Worm (Caenorhabditis elegans) whole organism, L4 larva: ENCODE data around the gene F36H1.12.

Experiments used
- F49E8.2 ChIP-seq: sonication (generic microtip); optimal IDR thresholded peaks from 2 replicates; lab custom pipeline; 2016; ENCODE audit warnings: missing compliant biosample characterization, mild to moderate bottlenecking, missing genetic modification characterization, borderline replicate concordance
- R02D3.7 ChIP-seq: fragments of 150-350 bp; sonication (generic microtip); optimal IDR thresholded peaks from 3 replicates; lab custom pipeline; 2014; ENCODE audit warnings: missing biosample characterization, missing genetic modification characterization
- ZK546.5 ChIP-seq, 2 experiments: sonication (generic microtip); optimal IDR thresholded peaks; 2 replicates each; lab custom pipeline; 2017; ENCODE audit warnings: missing biosample characterization in 2 of 2, missing genetic modification characterization in 2 of 2
- aha-1 ChIP-seq: fragments of 150-350 bp; peaks from one replicate; lab custom pipeline; 2014; ENCODE audit warnings: missing biosample characterization, missing genetic modification characterization
- ctbp-1 ChIP-seq: fragments of 200-800 bp; sonication (Bioruptor generic); IDR thresholded peaks from 2 replicates; pipeline ENCODE4 v1.3.6; 2022; ENCODE audit warnings: missing genetic modification reagents, missing genetic modification characterization, missing compliant biosample characterization
- fos-1 ChIP-seq: fragments of 150-350 bp; optimal IDR thresholded peaks from 2 replicates; lab custom pipeline; 2014; ENCODE audit warnings: missing biosample characterization, missing genetic modification characterization
- hlh-30 ChIP-seq: sonication (generic microtip); optimal IDR thresholded peaks from 2 replicates; lab custom pipeline; 2017; ENCODE audit warnings: antibody characterized with exemption, mild to moderate bottlenecking, missing genetic modification characterization, missing compliant biosample characterization; ENCODE audit not compliant: insufficient read depth
- mdl-1 ChIP-seq, 2 experiments: fragments of 150-350 bp in 1 of 2; sonication (generic microtip) in 1 of 2; optimal IDR thresholded peaks; 2 replicates each; lab custom pipeline; 2014 to 2017; ENCODE audit warnings: missing biosample characterization in 2 of 2, missing genetic modification characterization in 2 of 2
- mep-1 ChIP-seq: fragments of 150-350 bp; sonication (generic microtip); optimal IDR thresholded peaks from 3 replicates; lab custom pipeline; 2014; ENCODE audit warnings: missing biosample characterization, missing genetic modification characterization
- nhr-77 ChIP-seq: fragments of 150-350 bp; optimal IDR thresholded peaks from 2 replicates; lab custom pipeline; 2014; ENCODE audit warnings: missing biosample characterization, missing genetic modification characterization
- pqm-1 ChIP-seq: sonication (generic microtip); optimal IDR thresholded peaks from 2 replicates; lab custom pipeline; 2017; ENCODE audit warnings: missing biosample characterization, missing genetic modification characterization
- unc-62 ChIP-seq, 3 experiments: fragments of 150-350 bp in 1 of 3; sonication (generic microtip); optimal IDR thresholded peaks in 2 of 3; peaks in 1 of 3; 1 replicate in 1 of 3; 2 replicates in 2 of 3; lab custom pipeline; 2014 to 2017; ENCODE audit warnings: missing biosample characterization in 3 of 3, missing genetic modification characterization in 3 of 3, missing genetic modification reagents in 3 of 3, missing genotype in 1 of 3

ce11 chrIV:11068314-11068713, 14.8 kb upstream of the F36H1.12 start:
- peak; percentile 57 for TF ChIP-seq hlh-30 (tag; lab: Kevin White, UChicago)
- no peak for TF ChIP-seq mdl-1 (tag; optimal IDR thresholded peaks at IDR 0.05; lab: Kevin White, UChicago)
- TF ChIP-seq nhr-77 (tag; lab: Kevin White, UChicago) = no peak
- TF ChIP-seq F49E8.2 (tag; lab: Kevin White, UChicago) = no peak
- TF ChIP-seq R02D3.7 (tag; lab: Kevin White, UChicago) = no peak
- no peak for TF ChIP-seq ZK546.5 (tag; optimal IDR thresholded peaks at IDR 0.05; lab: Kevin White, UChicago)
- TF ChIP-seq fos-1 = no peak
- TF ChIP-seq ctbp-1 (GFP tag; lab: Robert Waterston, UW) = no peak
- TF ChIP-seq unc-62 (GFP tag; optimal IDR thresholded peaks at IDR 0.05 in 1 of 2; lab: Kevin White, UChicago) = peak in 1 of 2 experiments; percentile 100
- TF ChIP-seq unc-62 (tag; optimal IDR thresholded peaks at IDR 0.05; lab: Kevin White, UChicago) = no peak
- TF ChIP-seq aha-1 (tag; lab: Kevin White, UChicago) = no peak
- no peak for TF ChIP-seq pqm-1 (tag; lab: Kevin White, UChicago)
- no peak for TF ChIP-seq mep-1 (tag; lab: Kevin White, UChicago)
